Worm (Caenorhabditis elegans) whole organism, L3 larva: ENCODE measurements around the gene tag-280.

Experiments used
- R02D3.7 ChIP-seq: fragments of 150-350 bp; optimal IDR thresholded peaks from 2 replicates; lab custom pipeline; 2014; ENCODE audit warnings: missing biosample characterization, missing genetic modification characterization
- aly-2 ChIP-seq: fragments of 150-350 bp; optimal IDR thresholded peaks from 2 replicates; lab custom pipeline; 2014; ENCODE audit warnings: missing biosample characterization, missing genetic modification characterization
- fkh-10 ChIP-seq: sonication (generic microtip); optimal IDR thresholded peaks from 2 replicates; lab custom pipeline; 2017; ENCODE audit warnings: missing biosample characterization, missing genetic modification reagents, missing genetic modification characterization
- lin-39 ChIP-seq: fragments of 150-350 bp; optimal IDR thresholded peaks from 2 replicates; lab custom pipeline; 2018; ENCODE audit warnings: missing biosample characterization, missing genetic modification reagents, missing genetic modification characterization
- nhr-237 ChIP-seq: fragments of 150-350 bp; optimal IDR thresholded peaks from 2 replicates; lab custom pipeline; 2014; ENCODE audit warnings: missing biosample characterization, missing genetic modification characterization
- nhr-25 ChIP-seq: sonication (generic microtip); optimal IDR thresholded peaks from 2 replicates; lab custom pipeline; 2017; ENCODE audit warnings: missing biosample characterization, missing genetic modification characterization
- nhr-28 ChIP-seq: fragments of 150-350 bp; optimal IDR thresholded peaks from 2 replicates; lab custom pipeline; 2014; ENCODE audit warnings: missing biosample characterization, missing genetic modification characterization
- nhr-77 ChIP-seq: fragments of 150-350 bp; optimal IDR thresholded peaks from 2 replicates; lab custom pipeline; 2014; ENCODE audit warnings: missing biosample characterization, missing genetic modification characterization
- pqm-1 ChIP-seq: fragments of 150-350 bp; optimal IDR thresholded peaks from 2 replicates; lab custom pipeline; 2017; ENCODE audit warnings: missing biosample characterization, missing genetic modification characterization, inconsistent platforms
- ztf-4 ChIP-seq: fragments of 150-350 bp; optimal IDR thresholded peaks from 2 replicates; lab custom pipeline; 2014; ENCODE audit warnings: missing biosample characterization, missing genetic modification characterization

- TF ChIP-seq nhr-237 (tag; lab: Kevin White, UChicago) (no peak), nhr-77 (no peak), nhr-28 (no peak), aly-2 (tag; lab: Kevin White, UChicago) (no peak), ztf-4 (tag; lab: Kevin White, UChicago) (no peak), pqm-1 (tag; lab: Kevin White, UChicago) (no peak), lin-39 (tag; lab: Kevin White, UChicago) (no peak), nhr-25 (tag; lab: Kevin White, UChicago) (no peak), fkh-10 (GFP tag; lab: Kevin White, UChicago) (no peak), R02D3.7 (tag; lab: Kevin White, UChicago) (no peak)
These were observed 40.0 kb upstream of the tag-280 start, which contains the start of gene sre-26 for ce11 chrII:12420486-12420885.
